Fruit fly (Drosophila melanogaster) whole organism, embryonic: ENCODE measurements around the gene CG1074.

Source experiments
- Asciz ChIP-seq: fragments of 200-800 bp; sonication (Bioruptor generic); optimal IDR thresholded peaks from 2 replicates; lab custom pipeline; 2017; ENCODE audit warnings: missing biosample characterization, mild to moderate bottlenecking, missing genetic modification characterization, missing genetic modification reagents
- Atf3 ChIP-seq: fragments of 200-800 bp; sonication (Bioruptor generic); optimal IDR thresholded peaks from 3 replicates; lab custom pipeline; 2016; ENCODE audit warnings: missing biosample characterization, missing genetic modification characterization
- CG11398 ChIP-seq: fragments of 200-800 bp; sonication (Bioruptor generic); optimal IDR thresholded peaks from 2 replicates; lab custom pipeline; 2016; ENCODE audit warnings: missing biosample characterization, missing genetic modification characterization
- CG12942 ChIP-seq: fragments of 200-800 bp; sonication (Bioruptor generic); optimal IDR thresholded peaks from 3 replicates; lab custom pipeline; 2016; ENCODE audit warnings: missing biosample characterization, missing genetic modification characterization
- CG14710 ChIP-seq: fragments of 200-800 bp; sonication (Bioruptor generic); optimal IDR thresholded peaks from 3 replicates; lab custom pipeline; 2019; ENCODE audit warnings: missing biosample characterization, mild to moderate bottlenecking, missing genetic modification characterization, moderate library complexity
- CG15011 ChIP-seq: fragments of 200-800 bp; sonication (Bioruptor generic); optimal IDR thresholded peaks from 3 replicates; lab custom pipeline; 2018; ENCODE audit warnings: missing biosample characterization, mild to moderate bottlenecking, missing genetic modification characterization
- CG18011 ChIP-seq: fragments of 200-800 bp; sonication (Bioruptor generic); optimal IDR thresholded peaks from 2 replicates; lab custom pipeline; 2017; ENCODE audit warnings: missing biosample characterization, missing genetic modification characterization, mild to moderate bottlenecking, moderate library complexity, missing genotype
- CG2202 ChIP-seq: fragments of 200-800 bp; sonication (Bioruptor generic); optimal IDR thresholded peaks from 2 replicates; lab custom pipeline; 2018; ENCODE audit warnings: missing biosample characterization, mild to moderate bottlenecking, missing genetic modification characterization
- CG33213 ChIP-seq: fragments of 200-800 bp; sonication (Bioruptor generic); optimal IDR thresholded peaks from 3 replicates; lab custom pipeline; 2016; ENCODE audit warnings: missing biosample characterization, missing genetic modification characterization
- CG3726 ChIP-seq: fragments of 200-800 bp; sonication (Bioruptor generic); IDR thresholded peaks from 3 replicates; pipeline ENCODE4, ENCODE4 v1.3.6; 2022; ENCODE audit warnings: missing biosample characterization, missing genetic modification characterization
- CG4617 ChIP-seq: fragments of 200-800 bp; sonication (Bioruptor generic); optimal IDR thresholded peaks from 3 replicates; lab custom pipeline; 2016; ENCODE audit warnings: missing biosample characterization, missing genetic modification characterization, borderline replicate concordance
- CG6813 ChIP-seq: fragments of 200-800 bp; sonication (Bioruptor generic); optimal IDR thresholded peaks from 2 replicates; lab custom pipeline; 2017; ENCODE audit warnings: missing biosample characterization, missing genetic modification characterization, mild to moderate bottlenecking, moderate library complexity, missing genetic modification reagents
- CG9876 ChIP-seq: fragments of 200-800 bp; sonication (Bioruptor generic); optimal IDR thresholded peaks from 2 replicates; lab custom pipeline; 2016; ENCODE audit warnings: missing biosample characterization, missing genetic modification characterization
- CoRest ChIP-seq: fragments of 200-800 bp; sonication (Bioruptor generic); optimal IDR thresholded peaks from 3 replicates; lab custom pipeline; 2018; ENCODE audit warnings: missing biosample characterization, mild to moderate bottlenecking, missing genetic modification characterization, moderate library complexity
- Dek ChIP-seq: fragments of 200-800 bp; sonication (Bioruptor generic); optimal IDR thresholded peaks from 3 replicates; lab custom pipeline; 2019; ENCODE audit warnings: missing biosample characterization, mild to moderate bottlenecking, missing genetic modification characterization, moderate library complexity
- Dfd ChIP-seq, 2 experiments: fragments of >200 bp; optimal IDR thresholded peaks; 2 replicates each; lab custom pipeline; 2017; ENCODE audit warnings: missing biosample characterization in 2 of 2, missing genetic modification characterization in 2 of 2
- ERR ChIP-seq: fragments of 200-800 bp; sonication (Bioruptor generic); optimal IDR thresholded peaks from 2 replicates; lab custom pipeline; 2016; ENCODE audit warnings: missing biosample characterization, missing genetic modification characterization
- Hmr ChIP-seq: fragments of 200-800 bp; sonication (Bioruptor generic); optimal IDR thresholded peaks from 3 replicates; lab custom pipeline; 2017; ENCODE audit warnings: mild to moderate bottlenecking, missing biosample characterization, missing genetic modification reagents, missing genetic modification characterization
- Hr78 ChIP-seq, 2 experiments: fragments of 200-800 bp in 1 of 2; fragments of >200 bp in 1 of 2; sonication (Bioruptor generic) in 1 of 2; optimal IDR thresholded peaks; 2 replicates each; lab custom pipeline; 2017 to 2019; ENCODE audit warnings: missing biosample characterization in 2 of 2, missing genetic modification characterization in 2 of 2, mild to moderate bottlenecking in 1 of 2, moderate library complexity in 1 of 2
- Nf-YA ChIP-seq: fragments of 200-800 bp; sonication (Bioruptor generic); IDR thresholded peaks from 2 replicates; pipeline ENCODE4 v1.3.6; 2022; ENCODE audit warnings: missing biosample characterization, missing genetic modification characterization
- Opbp ChIP-seq: fragments of 200-800 bp; sonication (Bioruptor generic); IDR thresholded peaks from 3 replicates; pipeline ENCODE4 v1.3.6; 2022; ENCODE audit warnings: missing biosample characterization, missing genetic modification characterization; ENCODE audit not compliant: partially characterized antibody
- Pdp1 ChIP-seq, 2 experiments: fragments of 200-800 bp; sonication (Bioruptor generic); optimal IDR thresholded peaks; 3 replicates each; lab custom pipeline; 2016; ENCODE audit warnings: missing biosample characterization in 2 of 2, missing genetic modification characterization in 2 of 2, mild to moderate bottlenecking in 1 of 2, moderate library complexity in 1 of 2
- Ravus ChIP-seq: fragments of 200-800 bp; sonication (Bioruptor generic); IDR thresholded peaks from 2 replicates; pipeline ENCODE4 v1.3.6; 2022; ENCODE audit warnings: missing biosample characterization, missing genetic modification characterization
- Sry-β ChIP-seq: fragments of 200-800 bp; sonication (Bioruptor generic); optimal IDR thresholded peaks from 2 replicates; lab custom pipeline; 2018; ENCODE audit warnings: missing biosample characterization, mild to moderate bottlenecking, missing genetic modification characterization, moderate library complexity
- Vsx1 ChIP-seq: fragments of 200-800 bp; sonication (Bioruptor generic); optimal IDR thresholded peaks from 2 replicates; lab custom pipeline; 2017; ENCODE audit warnings: missing biosample characterization, mild to moderate bottlenecking, missing genetic modification characterization, missing genetic modification reagents
- ap ChIP-seq: fragments of 200-800 bp; sonication (Bioruptor generic); IDR thresholded peaks from 2 replicates; pipeline ENCODE4 v1.3.6; 2022; ENCODE audit warnings: missing biosample characterization, missing genetic modification characterization
- ash1 ChIP-seq: fragments of 200-800 bp; sonication (Bioruptor generic); optimal IDR thresholded peaks from 2 replicates; lab custom pipeline; 2018; ENCODE audit warnings: missing biosample characterization, mild to moderate bottlenecking, missing genetic modification characterization
- bcd ChIP-seq: fragments of 200-800 bp; sonication (Bioruptor generic); optimal IDR thresholded peaks from 2 replicates; lab custom pipeline; 2017; ENCODE audit warnings: missing biosample characterization, mild to moderate bottlenecking, missing genetic modification characterization
- bowl ChIP-seq: fragments of 200-800 bp; sonication (Bioruptor generic); IDR thresholded peaks from 2 replicates; pipeline ENCODE4 v1.3.6; 2022; ENCODE audit warnings: missing biosample characterization, missing genetic modification characterization
- chn ChIP-seq: fragments of 200-800 bp; sonication (Bioruptor generic); optimal IDR thresholded peaks from 2 replicates; lab custom pipeline; 2016; ENCODE audit warnings: missing biosample characterization, missing genetic modification characterization
- dati ChIP-seq: fragments of 200-800 bp; sonication (Bioruptor generic); IDR thresholded peaks from 2 replicates; pipeline ENCODE4 v1.3.6; 2022; ENCODE audit warnings: missing biosample characterization, missing genetic modification characterization
- dimm ChIP-seq: fragments of 200-800 bp; sonication (Bioruptor generic); IDR thresholded peaks from 2 replicates; pipeline ENCODE4 v1.3.6; 2022; ENCODE audit warnings: missing biosample characterization, missing genetic modification characterization
- dm ChIP-seq: fragments of 200-800 bp; sonication (Bioruptor generic); optimal IDR thresholded peaks from 3 replicates; lab custom pipeline; 2016; ENCODE audit warnings: missing biosample characterization, missing genetic modification characterization
- fu2 ChIP-seq: fragments of 200-800 bp; sonication (Bioruptor generic); optimal IDR thresholded peaks from 2 replicates; lab custom pipeline; 2016; ENCODE audit warnings: missing biosample characterization, missing genetic modification characterization
- gcm ChIP-seq: fragments of 200-800 bp; sonication (Bioruptor generic); optimal IDR thresholded peaks from 2 replicates; lab custom pipeline; 2019; ENCODE audit warnings: missing biosample characterization, mild to moderate bottlenecking, missing genetic modification characterization, moderate library complexity
- gsb ChIP-seq: fragments of 200-800 bp; sonication (Bioruptor generic); IDR thresholded peaks from 2 replicates; pipeline ENCODE4 v1.3.6; 2022; ENCODE audit warnings: missing biosample characterization, missing genetic modification characterization
- ind ChIP-seq: fragments of 200-800 bp; sonication (Bioruptor generic); optimal IDR thresholded peaks from 3 replicates; lab custom pipeline; 2016; ENCODE audit warnings: missing biosample characterization, missing genetic modification characterization
- ken ChIP-seq: fragments of 200-800 bp; sonication (Bioruptor generic); IDR thresholded peaks from 3 replicates; pipeline ENCODE4 v1.3.6; 2022; ENCODE audit warnings: missing biosample characterization, missing genetic modification characterization
- maf-S ChIP-seq: fragments of 200-800 bp; sonication (Bioruptor generic); optimal IDR thresholded peaks from 2 replicates; lab custom pipeline; 2016; ENCODE audit warnings: missing biosample characterization, missing genetic modification characterization
- nerfin-1 ChIP-seq: fragments of 200-800 bp; sonication (Bioruptor generic); optimal IDR thresholded peaks from 3 replicates; lab custom pipeline; 2019; ENCODE audit warnings: missing biosample characterization, mild to moderate bottlenecking, missing genetic modification characterization, moderate library complexity
- pho ChIP-seq: fragments of 200-800 bp; sonication (Bioruptor generic); optimal IDR thresholded peaks from 2 replicates; lab custom pipeline; 2016; ENCODE audit warnings: missing biosample characterization, missing genetic modification characterization
- phol ChIP-seq: fragments of 200-800 bp; sonication (Bioruptor generic); optimal IDR thresholded peaks from 3 replicates; lab custom pipeline; 2018; ENCODE audit warnings: missing biosample characterization, mild to moderate bottlenecking, missing genetic modification characterization, moderate library complexity
- psq ChIP-seq: fragments of 200-800 bp; sonication (Bioruptor generic); optimal IDR thresholded peaks from 2 replicates; lab custom pipeline; 2017; ENCODE audit warnings: missing biosample characterization, missing genetic modification characterization
- row ChIP-seq: fragments of 200-800 bp; sonication (Bioruptor generic); IDR thresholded peaks from 3 replicates; pipeline ENCODE4 v1.3.6; 2022; ENCODE audit warnings: missing biosample characterization, missing genetic modification characterization
- sima ChIP-seq: fragments of 200-800 bp; sonication (Bioruptor generic); optimal IDR thresholded peaks from 2 replicates; lab custom pipeline; 2016; ENCODE audit warnings: missing biosample characterization, missing genetic modification characterization
- stc ChIP-seq: fragments of 200-800 bp; sonication (Bioruptor generic); IDR thresholded peaks from 2 replicates; pipeline ENCODE4 v1.3.6; 2022; ENCODE audit warnings: missing biosample characterization, missing genetic modification characterization
- twi ChIP-seq: fragments of 200-800 bp; optimal IDR thresholded peaks from 2 replicates; lab custom pipeline; 2019; ENCODE audit warnings: missing biosample characterization, mild to moderate bottlenecking, missing genetic modification characterization, moderate library complexity
- vfl ChIP-seq: fragments of 200-800 bp; sonication (Bioruptor generic); optimal IDR thresholded peaks from 2 replicates; lab custom pipeline; 2016; ENCODE audit warnings: missing biosample characterization, missing genetic modification characterization
- wor ChIP-seq: fragments of 200-800 bp; sonication (Bioruptor generic); IDR thresholded peaks from 2 replicates; pipeline ENCODE4 v1.3.6; 2022; ENCODE audit warnings: missing biosample characterization, missing genetic modification characterization

The CG1074 gene

dm6 chr3R:4478220-4479037 lies 44.7 kb downstream of the CG1074 start (continued):
- peak; percentile 89 for TF ChIP-seq Hmr (GFP tag; lab: Kevin White, UChicago)
- TF ChIP-seq ap (GFP tag; lab: Robert Waterston, UW) = peak; percentile 84
- no peak for TF ChIP-seq Atf3 (GFP tag; lab: Kevin White, UChicago)
- peak; percentile 84 for TF ChIP-seq CG33213 (GFP tag; lab: Kevin White, UChicago)
- TF ChIP-seq wor (GFP tag; lab: Robert Waterston, UW) = peak; percentile 36; the same call in 1 of the 2 replicates
- peak; percentile 62 for TF ChIP-seq CG15011 (GFP tag; lab: Kevin White, UChicago)
- TF ChIP-seq stc (GFP tag; lab: Robert Waterston, UW) = peak; percentile 89
- peak; percentile 81 for TF ChIP-seq dati (GFP tag; lab: Robert Waterston, UW)
- TF ChIP-seq gsb (GFP tag; lab: Robert Waterston, UW) = peak; percentile 73
- peak; percentile 81 for TF ChIP-seq fu2
- TF ChIP-seq twi = no peak
- TF ChIP-seq Dfd (GFP tag; optimal IDR thresholded peaks at IDR 0.05; lab: Kevin White, UChicago) = no peak
- peak; percentile 72 for TF ChIP-seq maf-S (GFP tag; lab: Kevin White, UChicago)
- TF ChIP-seq CG14710 = peak; percentile 60
- peak; percentile 87 for TF ChIP-seq row (GFP tag; lab: Robert Waterston, UW)
- TF ChIP-seq ash1 = peak; percentile 56
- peak; percentile 60 for TF ChIP-seq CG11398 (GFP tag; lab: Kevin White, UChicago)
- peak; percentile 79 for TF ChIP-seq bowl (GFP tag; lab: Robert Waterston, UW)
- peak; percentile 83 to 87 for TF ChIP-seq Pdp1 (GFP tag; optimal IDR thresholded peaks at IDR 0.05; lab: Kevin White, UChicago)
- peak; percentile 77 for TF ChIP-seq CG18011 (GFP tag; lab: Kevin White, UChicago)
- peak; percentile 67 for TF ChIP-seq Vsx1
- peak; percentile 86 for TF ChIP-seq pho
- TF ChIP-seq CG2202 (tag; lab: Kevin White, UChicago) = peak; percentile 61
- TF ChIP-seq gcm (GFP tag; lab: Kevin White, UChicago) = peak; percentile 81
- TF ChIP-seq ind (GFP tag; lab: Kevin White, UChicago) = peak; percentile 89
- TF ChIP-seq CG3726 (GFP tag; lab: Robert Waterston, UW) = peak; percentile 82
- TF ChIP-seq psq (GFP tag; lab: Kevin White, UChicago) = peak; percentile 30
- TF ChIP-seq nerfin-1 (tag; lab: Kevin White, UChicago) = peak; percentile 42
- peak; percentile 44 for TF ChIP-seq CG4617 (GFP tag; lab: Kevin White, UChicago)
- TF ChIP-seq chn (GFP tag; lab: Kevin White, UChicago) = peak; percentile 87
- TF ChIP-seq CoRest = peak; percentile 73
- peak; percentile 93 for TF ChIP-seq ken (GFP tag; lab: Robert Waterston, UW)
- peak; percentile 60 for TF ChIP-seq sima (GFP tag; lab: Kevin White, UChicago)
- peak; percentile 77 for TF ChIP-seq bcd
- peak in 1 of 2 experiments; percentile 52 for TF ChIP-seq Hr78 (GFP tag; optimal IDR thresholded peaks at IDR 0.05; lab: Kevin White, UChicago)
- TF ChIP-seq Nf-YA (GFP tag; lab: Robert Waterston, UW) = peak; percentile 82
- peak; percentile 78 for TF ChIP-seq ERR (GFP tag; lab: Kevin White, UChicago)
- TF ChIP-seq dimm (GFP tag; lab: Robert Waterston, UW) = peak; percentile 66
- TF ChIP-seq Ravus (GFP tag; lab: Robert Waterston, UW) = peak; percentile 4; the same call in 1 of the 2 replicates
- TF ChIP-seq vfl (GFP tag; lab: Kevin White, UChicago) = peak; percentile 91
- TF ChIP-seq CG12942 = peak; percentile 84
- no peak for TF ChIP-seq Opbp (GFP tag; lab: Robert Waterston, UW)
- peak; percentile 86 for TF ChIP-seq Asciz
- peak; percentile 77 for TF ChIP-seq Dek (tag; lab: Kevin White, UChicago)
- peak; percentile 73 for TF ChIP-seq phol (tag; lab: Kevin White, UChicago)
- TF ChIP-seq Sry-β (GFP tag; lab: Kevin White, UChicago) = no peak
- TF ChIP-seq dm (GFP tag; lab: Kevin White, UChicago) = peak; percentile 76
- peak; percentile 63 for TF ChIP-seq CG9876
- peak; percentile 85 for TF ChIP-seq CG6813 (GFP tag; lab: Kevin White, UChicago)
